Worm (Caenorhabditis elegans) whole organism, L4 larva: ENCODE measurements around the gene fbxb-60.

Source experiments
- F26F4.8 ChIP-seq: fragments of 200-800 bp; sonication (Bioruptor generic); conservative IDR thresholded peaks from 2 replicates; pipeline ENCODE4 v1.3.6; 2022; ENCODE audit warnings: missing genetic modification characterization, missing compliant biosample characterization
- F37D6.2 ChIP-seq: sonication (generic microtip); optimal IDR thresholded peaks from 2 replicates; lab custom pipeline; 2016; ENCODE audit warnings: mild to moderate bottlenecking, missing genetic modification characterization, missing compliant biosample characterization
- T20F7.1 ChIP-seq: fragments of 200-800 bp; sonication (Bioruptor generic); optimal IDR thresholded peaks from 2 replicates; lab custom pipeline; 2018; ENCODE audit warnings: mild to moderate bottlenecking, missing genetic modification characterization, missing compliant biosample characterization
- Y105C5A.15 ChIP-seq: fragments of 200-800 bp; sonication (Bioruptor generic); IDR thresholded peaks from 2 replicates; pipeline ENCODE4 v1.3.6; 2022; ENCODE audit warnings: missing genetic modification characterization, missing compliant biosample characterization
- ZK337.2 ChIP-seq: fragments of 200-800 bp; sonication (Bioruptor generic); IDR thresholded peaks from 2 replicates; pipeline ENCODE4 v1.3.6; 2022; ENCODE audit warnings: missing genetic modification reagents, missing genetic modification characterization, missing compliant biosample characterization
- ZK546.5 ChIP-seq, 2 experiments: sonication (generic microtip); optimal IDR thresholded peaks; 2 replicates each; lab custom pipeline; 2017; ENCODE audit warnings: missing biosample characterization in 2 of 2, missing genetic modification characterization in 2 of 2
- aha-1 ChIP-seq: fragments of 150-350 bp; peaks from one replicate; lab custom pipeline; 2014; ENCODE audit warnings: missing biosample characterization, missing genetic modification characterization
- aly-2 ChIP-seq: sonication (generic microtip); optimal IDR thresholded peaks from 2 replicates; lab custom pipeline; 2018; ENCODE audit warnings: missing biosample characterization, missing genetic modification characterization
- ceh-28 ChIP-seq: fragments of 150-350 bp; optimal IDR thresholded peaks from 2 replicates; lab custom pipeline; 2014; ENCODE audit warnings: missing biosample characterization, missing genetic modification reagents, missing genetic modification characterization
- daf-12 ChIP-seq: fragments of 150-350 bp; optimal IDR thresholded peaks from 2 replicates; lab custom pipeline; 2014; ENCODE audit warnings: missing biosample characterization, missing genetic modification reagents, missing genetic modification characterization
- daf-16 ChIP-seq, 3 experiments: sonication (generic microtip); optimal IDR thresholded peaks; 2 replicates each; lab custom pipeline; 2016 to 2017; ENCODE audit warnings: missing genetic modification characterization in 3 of 3, missing genetic modification reagents in 3 of 3, mild to moderate bottlenecking in 2 of 3, missing compliant biosample characterization in 2 of 3, missing biosample characterization in 1 of 3, moderate library complexity in 1 of 3
- daf-8 ChIP-seq: fragments of 200-800 bp; sonication (Bioruptor generic); IDR thresholded peaks from 2 replicates; pipeline ENCODE4 v1.3.6; 2022; ENCODE audit warnings: missing genetic modification characterization, missing compliant biosample characterization
- duxl-1 ChIP-seq: sonication (generic microtip); optimal IDR thresholded peaks from 2 replicates; lab custom pipeline; 2016; ENCODE audit warnings: mild to moderate bottlenecking, missing genetic modification characterization, moderate library complexity, missing compliant biosample characterization; ENCODE audit not compliant: poor library complexity
- egl-27 ChIP-seq: sonication (generic microtip); optimal IDR thresholded peaks from 3 replicates; lab custom pipeline; 2017; ENCODE audit warnings: missing biosample characterization, missing genetic modification reagents, missing genetic modification characterization
- egl-43 ChIP-seq: fragments of 200-800 bp; sonication (Bioruptor generic); IDR thresholded peaks from 2 replicates; pipeline ENCODE4 v1.3.6; 2022; ENCODE audit warnings: missing genetic modification reagents, missing genetic modification characterization, missing compliant biosample characterization
- gei-8 ChIP-seq: fragments of 200-800 bp; sonication (Bioruptor generic); optimal IDR thresholded peaks from 2 replicates; lab custom pipeline; 2018; ENCODE audit warnings: mild to moderate bottlenecking, missing genetic modification characterization, missing compliant biosample characterization
- lim-7 ChIP-seq: fragments of 200-800 bp; sonication (Bioruptor generic); IDR thresholded peaks from 2 replicates; pipeline ENCODE4 v1.3.6; 2022; ENCODE audit warnings: missing genetic modification characterization, missing compliant biosample characterization
- lin-29 ChIP-seq: fragments of 200-800 bp; sonication (Bioruptor generic); IDR thresholded peaks from 2 replicates; pipeline ENCODE4 v1.3.6; 2022; ENCODE audit warnings: missing genetic modification reagents, missing genetic modification characterization, missing compliant biosample characterization
- lsy-2 ChIP-seq, 2 experiments: fragments of 150-350 bp in 1 of 2; sonication (generic microtip) in 1 of 2; optimal IDR thresholded peaks; 2 replicates each; lab custom pipeline; 2014 to 2017; ENCODE audit warnings: missing biosample characterization in 2 of 2, missing genetic modification characterization in 2 of 2
- madf-9 ChIP-seq: fragments of 200-800 bp; sonication (Bioruptor generic); conservative IDR thresholded peaks from 2 replicates; pipeline ENCODE4 v1.3.6; 2022; ENCODE audit warnings: missing genetic modification reagents, missing genetic modification characterization, missing compliant biosample characterization
- mep-1 ChIP-seq: fragments of 150-350 bp; sonication (generic microtip); optimal IDR thresholded peaks from 3 replicates; lab custom pipeline; 2014; ENCODE audit warnings: missing biosample characterization, missing genetic modification characterization
- mxl-3 ChIP-seq: fragments of 200-800 bp; sonication (Bioruptor generic); optimal IDR thresholded peaks from 2 replicates; lab custom pipeline; 2018; ENCODE audit warnings: mild to moderate bottlenecking, missing genetic modification characterization, missing compliant biosample characterization
- nhr-10 ChIP-seq: fragments of 150-350 bp; optimal IDR thresholded peaks from 2 replicates; lab custom pipeline; 2014; ENCODE audit warnings: missing biosample characterization, missing genetic modification characterization
- nhr-11 ChIP-seq: fragments of 150-350 bp; optimal IDR thresholded peaks from 2 replicates; lab custom pipeline; 2014; ENCODE audit warnings: missing biosample characterization, missing genetic modification characterization
- nhr-111 ChIP-seq: fragments of 200-800 bp; sonication (Bioruptor generic); optimal IDR thresholded peaks from 2 replicates; lab custom pipeline; 2018; ENCODE audit warnings: mild to moderate bottlenecking, missing genetic modification characterization, missing compliant biosample characterization
- nhr-25 ChIP-seq: sonication (generic microtip); optimal IDR thresholded peaks from 2 replicates; lab custom pipeline; 2017; ENCODE audit warnings: missing genetic modification characterization, mild to moderate bottlenecking, missing compliant biosample characterization, antibody characterized with exemption, moderate library complexity, borderline replicate concordance; ENCODE audit not compliant: insufficient read depth
- nhr-28 ChIP-seq: fragments of 150-350 bp; optimal IDR thresholded peaks from 2 replicates; lab custom pipeline; 2014; ENCODE audit warnings: missing biosample characterization, missing genetic modification characterization
- nhr-41 ChIP-seq: fragments of 200-800 bp; sonication (Bioruptor generic); IDR thresholded peaks from 2 replicates; pipeline ENCODE4 v1.3.6; 2022; ENCODE audit warnings: missing genetic modification reagents, missing genetic modification characterization, missing compliant biosample characterization
- pha-4 ChIP-seq, 2 experiments: fragments of 150-350 bp in 1 of 2; fragments of 200-800 bp in 1 of 2; sonication (Bioruptor generic) in 1 of 2; IDR thresholded peaks in 1 of 2; optimal IDR thresholded peaks in 1 of 2; 2 replicates each; pipeline versions ENCODE4 v1.3.6 to Lab custom; 2014 to 2022; ENCODE audit warnings: missing genetic modification characterization in 2 of 2, missing genetic modification reagents in 2 of 2, missing biosample characterization in 1 of 2, missing compliant biosample characterization in 1 of 2
- pqm-1 ChIP-seq: sonication (generic microtip); optimal IDR thresholded peaks from 2 replicates; lab custom pipeline; 2017; ENCODE audit warnings: missing biosample characterization, missing genetic modification characterization
- set-16 ChIP-seq: fragments of 200-800 bp; sonication (Bioruptor generic); IDR thresholded peaks from 2 replicates; pipeline ENCODE4 v1.3.6; 2022; ENCODE audit warnings: missing genetic modification reagents, missing genetic modification characterization, missing compliant biosample characterization
- snpc-4 ChIP-seq: fragments of 150-350 bp; optimal IDR thresholded peaks from 2 replicates; lab custom pipeline; 2014; ENCODE audit warnings: missing biosample characterization, missing genetic modification characterization
- spr-1 ChIP-seq: sonication (generic microtip); optimal IDR thresholded peaks from 2 replicates; lab custom pipeline; 2016; ENCODE audit warnings: mild to moderate bottlenecking, missing genetic modification characterization, missing compliant biosample characterization
- tag-97 ChIP-seq: fragments of 200-800 bp; sonication (Bioruptor generic); IDR thresholded peaks from 2 replicates; pipeline ENCODE4 v1.3.6; 2022; ENCODE audit warnings: missing genetic modification characterization, missing compliant biosample characterization
- tra-1 ChIP-seq: fragments of 200-800 bp; sonication (Bioruptor generic); IDR thresholded peaks from 2 replicates; pipeline ENCODE4 v1.3.6; 2022; ENCODE audit warnings: missing genetic modification reagents, missing genetic modification characterization, missing compliant biosample characterization
- unc-62 ChIP-seq, 3 experiments: fragments of 150-350 bp in 1 of 3; sonication (generic microtip); optimal IDR thresholded peaks in 2 of 3; peaks in 1 of 3; 1 replicate in 1 of 3; 2 replicates in 2 of 3; lab custom pipeline; 2014 to 2017; ENCODE audit warnings: missing biosample characterization in 3 of 3, missing genetic modification characterization in 3 of 3, missing genetic modification reagents in 3 of 3, missing genotype in 1 of 3
- zfp-3 ChIP-seq: fragments of 200-800 bp; sonication (Bioruptor generic); conservative IDR thresholded peaks from 2 replicates; pipeline ENCODE4 v1.3.6; 2022; ENCODE audit warnings: missing genetic modification reagents, missing genetic modification characterization, missing compliant biosample characterization
- zip-11 ChIP-seq: fragments of 200-800 bp; sonication (Bioruptor generic); IDR thresholded peaks from 2 replicates; pipeline ENCODE4 v1.3.6; 2022; ENCODE audit warnings: missing genetic modification characterization, missing compliant biosample characterization
- ztf-7 ChIP-seq: fragments of 150-350 bp; optimal IDR thresholded peaks from 2 replicates; lab custom pipeline; 2014; ENCODE audit warnings: missing biosample characterization, missing genetic modification characterization

Gene fbxb-60

DNA sequence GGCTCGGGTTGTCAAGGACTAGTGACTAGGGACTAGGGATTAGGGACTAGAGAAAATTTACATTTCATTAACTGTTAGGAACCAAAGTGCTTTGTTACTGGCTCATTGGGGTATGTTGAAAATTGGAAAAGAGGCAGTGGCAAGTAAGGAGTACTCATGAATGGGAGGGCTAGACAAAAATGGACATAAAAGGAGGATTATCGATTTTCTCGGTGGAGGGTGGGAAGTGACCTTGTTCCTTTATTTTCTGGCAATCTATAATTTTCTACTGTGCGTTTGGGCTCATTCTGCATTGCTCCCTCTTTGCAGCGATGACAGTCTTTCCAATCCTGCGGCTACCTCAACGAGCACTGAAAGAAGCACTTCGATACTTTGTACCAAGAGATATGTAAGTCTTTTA is at the start of gene fbxb-60:
Gene fbxb-60 (plus strand): TSS at position 301 of the 400 bp plus-strand sequence.
- TF ChIP-seq zip-11 (GFP tag; lab: Robert Waterston, UW) (no peak), Y105C5A.15 (GFP tag; lab: Robert Waterston, UW) (no peak), ZK337.2 (GFP tag; lab: Robert Waterston, UW) (no peak), ceh-28 (tag; lab: Kevin White, UChicago) (peak; percentile 9), tag-97 (GFP tag; lab: Robert Waterston, UW) (no peak), nhr-10 (tag; lab: Kevin White, UChicago) (no peak), nhr-41 (no peak), lin-29 (no peak), daf-12 (tag; lab: Kevin White, UChicago) (no peak), aly-2 (tag; lab: Kevin White, UChicago) (no peak), aha-1 (tag; lab: Kevin White, UChicago) (peak; percentile 76)

DNA sequence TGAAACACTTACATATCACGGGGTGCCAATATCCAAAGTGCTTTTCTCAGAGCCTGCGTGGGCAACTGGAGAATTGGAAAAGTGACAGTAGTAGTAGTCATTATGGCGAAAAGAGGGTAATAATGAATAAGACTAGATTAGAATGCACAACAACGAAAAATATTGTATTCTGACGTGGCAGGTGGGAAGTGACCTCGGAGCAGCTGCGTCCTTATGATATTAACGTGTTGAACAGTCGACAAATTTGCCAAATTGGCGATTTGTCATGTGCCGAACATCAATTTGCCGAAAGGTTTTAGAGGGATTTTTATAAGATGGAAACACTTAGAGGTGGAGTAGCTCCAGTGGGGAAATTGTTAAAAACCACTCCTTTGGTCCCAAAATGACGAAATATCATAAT is 46.6 kb upstream of the fbxb-60 start, which contains the start of gene str-81:
Gene str-81 (minus strand): TSS at position 101 of the 400 bp plus-strand sequence.
- no peak for TF ChIP-seq lsy-2 (tag; optimal IDR thresholded peaks at IDR 0.05; lab: Kevin White, UChicago)
- TF ChIP-seq spr-1 (tag; lab: Kevin White, UChicago): no peak
- TF ChIP-seq Y105C5A.15 (GFP tag; lab: Robert Waterston, UW): no peak
- TF ChIP-seq T20F7.1 (GFP tag; lab: Kevin White, UChicago): no peak

DNA sequence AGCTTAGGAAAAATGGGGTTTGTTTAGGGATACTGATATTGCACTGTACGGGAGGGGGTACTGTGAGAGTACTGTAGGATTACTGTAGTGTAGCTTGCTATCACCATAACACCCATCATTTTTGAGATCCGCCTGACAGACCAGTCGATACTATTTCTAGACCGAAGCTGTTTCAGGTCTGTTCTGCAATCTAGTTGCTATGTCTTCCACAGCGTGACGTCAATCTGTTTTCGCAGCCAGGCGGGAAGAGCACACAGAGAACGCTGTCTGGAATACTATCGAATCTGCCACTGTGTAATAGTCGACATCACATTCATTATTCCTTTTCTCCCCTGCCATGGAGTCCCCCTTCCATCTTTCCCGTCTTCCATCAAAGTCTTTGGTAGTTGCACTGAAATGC is 45.8 kb upstream of the fbxb-60 start, which contains the start of gene F21D9.11:
Gene F21D9.11 (plus strand): TSS at position 301 of the 400 bp plus-strand sequence.
- TF ChIP-seq set-16: no peak
- no peak for TF ChIP-seq mep-1 (tag; lab: Kevin White, UChicago)
- no peak for TF ChIP-seq snpc-4 (tag; lab: Kevin White, UChicago)
- TF ChIP-seq egl-43: no peak
- no peak for TF ChIP-seq ZK337.2 (GFP tag; lab: Robert Waterston, UW)
- TF ChIP-seq spr-1 (tag; lab: Kevin White, UChicago): no peak
- TF ChIP-seq pha-4 (GFP tag; IDR thresholded peaks at IDR 0.05; lab: Robert Waterston, UW): no peak
- no peak for TF ChIP-seq pha-4 (tag; optimal IDR thresholded peaks at IDR 0.05; lab: Kevin White, UChicago)
- TF ChIP-seq F26F4.8 (GFP tag; lab: Robert Waterston, UW): no peak
- no peak for TF ChIP-seq lim-7 (GFP tag; lab: Robert Waterston, UW)
- TF ChIP-seq duxl-1 (tag; lab: Kevin White, UChicago): no peak
- no peak for TF ChIP-seq madf-9 (GFP tag; lab: Robert Waterston, UW)
- no peak for TF ChIP-seq F37D6.2 (tag; lab: Kevin White, UChicago)
- no peak for TF ChIP-seq zfp-3 (GFP tag; lab: Robert Waterston, UW)
- TF ChIP-seq gei-8 (GFP tag; lab: Kevin White, UChicago): no peak
- no peak for TF ChIP-seq daf-8 (GFP tag; lab: Robert Waterston, UW)
- no peak for TF ChIP-seq ztf-7 (tag; lab: Kevin White, UChicago)

DNA sequence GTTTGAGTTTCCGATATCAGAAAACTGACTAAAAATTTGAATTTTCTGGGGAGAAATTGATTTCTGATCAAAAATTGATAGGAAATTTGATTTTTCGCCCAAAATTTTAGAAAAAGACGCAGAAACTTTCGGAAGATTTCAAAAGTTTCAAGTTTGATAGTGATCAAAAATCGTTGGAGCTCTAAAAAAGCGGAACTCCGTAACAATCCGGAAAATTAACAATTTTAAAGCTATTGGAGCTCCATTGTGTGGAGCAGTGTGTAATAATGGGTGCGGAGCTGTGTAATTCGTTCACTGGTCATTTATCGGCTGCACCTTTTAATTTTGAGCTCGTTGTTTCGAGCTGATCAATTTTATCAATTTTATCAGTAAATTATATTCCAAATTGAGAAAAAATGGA is 44.1 kb upstream of the fbxb-60 start, which contains the start of gene F21D9.4:
Gene F21D9.4 (plus strand): TSS at position 301 of the 400 bp plus-strand sequence.
- TF ChIP-seq aha-1 (tag; lab: Kevin White, UChicago): no peak
- no peak for TF ChIP-seq unc-62 (GFP tag; optimal IDR thresholded peaks at IDR 0.05 in 1 of 2; lab: Kevin White, UChicago)
- TF ChIP-seq unc-62 (tag; optimal IDR thresholded peaks at IDR 0.05; lab: Kevin White, UChicago): no peak
- TF ChIP-seq ztf-7 (tag; lab: Kevin White, UChicago): no peak
- no peak for TF ChIP-seq daf-16 (GFP tag; optimal IDR thresholded peaks at IDR 0.05; lab: Kevin White, UChicago)
- TF ChIP-seq daf-16 (tag; optimal IDR thresholded peaks at IDR 0.05; lab: Kevin White, UChicago): no peak
- no peak for TF ChIP-seq daf-8 (GFP tag; lab: Robert Waterston, UW)
- no peak for TF ChIP-seq spr-1 (tag; lab: Kevin White, UChicago)
- TF ChIP-seq pqm-1 (tag; lab: Kevin White, UChicago): no peak
- TF ChIP-seq ZK546.5 (tag; optimal IDR thresholded peaks at IDR 0.05; lab: Kevin White, UChicago): no peak
- no peak for TF ChIP-seq zfp-3 (GFP tag; lab: Robert Waterston, UW)
- TF ChIP-seq lin-29: no peak
- TF ChIP-seq tra-1 (GFP tag; lab: Robert Waterston, UW): no peak
- TF ChIP-seq egl-27 (tag; lab: Kevin White, UChicago): no peak
- no peak for TF ChIP-seq lim-7 (GFP tag; lab: Robert Waterston, UW)
- no peak for TF ChIP-seq mxl-3 (GFP tag; lab: Kevin White, UChicago)
- TF ChIP-seq nhr-25 (tag; lab: Kevin White, UChicago): no peak
- no peak for TF ChIP-seq nhr-111 (GFP tag; lab: Kevin White, UChicago)
- TF ChIP-seq nhr-11 (tag; lab: Kevin White, UChicago): no peak
- TF ChIP-seq nhr-28 (tag; lab: Kevin White, UChicago): no peak
